Fruit fly (Drosophila melanogaster) whole organism, embryonic: Measurements from ENCODE around the gene stac.
A peak's percentile ranks its signal among the peaks of the same experiment; 100 is the strongest.

Experiments used
- Adf1 ChIP-seq: fragments of 200-800 bp; sonication (Bioruptor generic); IDR thresholded peaks from 2 replicates; pipeline ENCODE4 v1.3.6; 2022; ENCODE audit warnings: missing biosample characterization, missing genetic modification characterization
- Antp ChIP-seq: fragments of 200-800 bp; sonication (Bioruptor generic); optimal IDR thresholded peaks from 3 replicates; lab custom pipeline; 2016; ENCODE audit warnings: missing biosample characterization, missing genetic modification characterization
- CG13424 ChIP-seq: fragments of 200-800 bp; sonication (Bioruptor generic); optimal IDR thresholded peaks from 2 replicates; lab custom pipeline; 2019; ENCODE audit warnings: missing biosample characterization, mild to moderate bottlenecking, missing genetic modification characterization, moderate library complexity
- CG14050 ChIP-seq: fragments of 200-800 bp; sonication (Bioruptor generic); IDR thresholded peaks from 3 replicates; pipeline ENCODE4 v1.3.6; 2022; ENCODE audit warnings: missing biosample characterization, missing genetic modification characterization
- CG15696 ChIP-seq: fragments of 200-800 bp; sonication (Bioruptor generic); optimal IDR thresholded peaks from 2 replicates; lab custom pipeline; 2019; ENCODE audit warnings: missing biosample characterization, mild to moderate bottlenecking, missing genetic modification characterization, moderate library complexity
- CG16779 ChIP-seq: fragments of 200-800 bp; sonication (Bioruptor generic); IDR thresholded peaks from 2 replicates; pipeline ENCODE4 v1.3.6; 2022; ENCODE audit warnings: missing biosample characterization, missing genetic modification characterization
- CG18476 ChIP-seq: fragments of 200-800 bp; sonication (Bioruptor generic); optimal IDR thresholded peaks from 2 replicates; lab custom pipeline; 2016; ENCODE audit warnings: missing biosample characterization, mild to moderate bottlenecking, missing genetic modification characterization
- CG2116 ChIP-seq: fragments of 200-800 bp; sonication (Bioruptor generic); optimal IDR thresholded peaks from 3 replicates; lab custom pipeline; 2018; ENCODE audit warnings: missing biosample characterization, mild to moderate bottlenecking, missing genetic modification characterization
- CG30020 ChIP-seq: fragments of 200-800 bp; optimal IDR thresholded peaks from 2 replicates; lab custom pipeline; 2019; ENCODE audit warnings: missing biosample characterization, mild to moderate bottlenecking, missing genetic modification characterization, moderate library complexity
- CG31224 ChIP-seq: fragments of 200-800 bp; sonication (Bioruptor generic); IDR thresholded peaks from 2 replicates; pipeline ENCODE4 v1.3.6; 2022; ENCODE audit warnings: missing biosample characterization, missing genetic modification characterization
- CG32532 ChIP-seq: fragments of 200-800 bp; sonication (Bioruptor generic); IDR thresholded peaks from 2 replicates; pipeline ENCODE4 v1.3.6; 2022; ENCODE audit warnings: missing biosample characterization, missing genetic modification characterization
- CG32772 ChIP-seq: fragments of 200-800 bp; sonication (Bioruptor generic); IDR thresholded peaks from 2 replicates; pipeline ENCODE4 v1.3.6; 2022; ENCODE audit warnings: missing biosample characterization, missing genetic modification characterization
- CG34422 ChIP-seq: fragments of 200-800 bp; sonication (Bioruptor generic); IDR thresholded peaks from 3 replicates; pipeline ENCODE4 v1.3.6; 2022; ENCODE audit warnings: missing biosample characterization, missing genetic modification characterization
- CG4360 ChIP-seq: fragments of 200-800 bp; sonication (Bioruptor generic); IDR thresholded peaks from 2 replicates; pipeline ENCODE4 v1.3.6; 2022; ENCODE audit warnings: missing biosample characterization, missing genetic modification characterization
- CG4617 ChIP-seq: fragments of 200-800 bp; sonication (Bioruptor generic); optimal IDR thresholded peaks from 3 replicates; lab custom pipeline; 2016; ENCODE audit warnings: missing biosample characterization, missing genetic modification characterization, borderline replicate concordance
- CG4854 ChIP-seq: fragments of 200-800 bp; sonication (Bioruptor generic); optimal IDR thresholded peaks from 2 replicates; lab custom pipeline; 2016; ENCODE audit warnings: missing biosample characterization, missing genetic modification characterization, inconsistent platforms
- CG6254 ChIP-seq: fragments of 200-800 bp; sonication (Bioruptor generic); optimal IDR thresholded peaks from 3 replicates; lab custom pipeline; 2017; ENCODE audit warnings: mild to moderate bottlenecking, missing biosample characterization, missing genetic modification reagents, missing genetic modification characterization
- CG6689 ChIP-seq: fragments of 200-800 bp; sonication (Bioruptor generic); IDR thresholded peaks from 2 replicates; pipeline ENCODE4 v1.3.6; 2022; ENCODE audit warnings: missing biosample characterization, missing genetic modification characterization
- CG7786 ChIP-seq: fragments of 200-800 bp; sonication (Bioruptor generic); optimal IDR thresholded peaks from 2 replicates; lab custom pipeline; 2016; ENCODE audit warnings: missing biosample characterization, missing genetic modification characterization
- CG9609 ChIP-seq: fragments of 200-800 bp; sonication (Bioruptor generic); optimal IDR thresholded peaks from 3 replicates; lab custom pipeline; 2016; ENCODE audit warnings: missing biosample characterization, missing genetic modification characterization
- CG9817 ChIP-seq: fragments of 200-800 bp; sonication (Bioruptor generic); optimal IDR thresholded peaks from 2 replicates; lab custom pipeline; 2018; ENCODE audit warnings: missing biosample characterization, mild to moderate bottlenecking, missing genetic modification characterization, moderate library complexity
- CG9932 ChIP-seq: fragments of 200-800 bp; sonication (Bioruptor generic); IDR thresholded peaks from 2 replicates; pipeline ENCODE4 v1.3.6; 2022; ENCODE audit warnings: missing biosample characterization, missing genetic modification characterization
- CHES-1-like ChIP-seq: fragments of 200-800 bp; sonication (Bioruptor generic); optimal IDR thresholded peaks from 2 replicates; lab custom pipeline; 2016; ENCODE audit warnings: missing biosample characterization, missing genetic modification characterization
- D19A ChIP-seq: fragments of 200-800 bp; optimal IDR thresholded peaks from 3 replicates; lab custom pipeline; 2019; ENCODE audit warnings: missing biosample characterization, mild to moderate bottlenecking, missing genetic modification characterization, moderate library complexity
- D19B ChIP-seq: fragments of 200-800 bp; sonication (Bioruptor generic); optimal IDR thresholded peaks from 2 replicates; lab custom pipeline; 2017; ENCODE audit warnings: missing biosample characterization, mild to moderate bottlenecking, missing genetic modification characterization
- Dp ChIP-seq: fragments of 200-800 bp; sonication (Bioruptor generic); optimal IDR thresholded peaks from 2 replicates; lab custom pipeline; 2018; ENCODE audit warnings: missing biosample characterization, mild to moderate bottlenecking, missing genetic modification characterization, moderate library complexity
- Drgx ChIP-seq: fragments of 200-800 bp; sonication (Bioruptor generic); IDR thresholded peaks from 2 replicates; pipeline ENCODE4 v1.3.6; 2022; ENCODE audit warnings: missing biosample characterization, missing genetic modification characterization
- E2f2 ChIP-seq: fragments of 200-800 bp; sonication (Bioruptor generic); IDR thresholded peaks from 2 replicates; pipeline ENCODE4 v1.3.6; 2022; ENCODE audit warnings: missing biosample characterization, missing genetic modification characterization
- Ets97D ChIP-seq: fragments of 200-800 bp; sonication (Bioruptor generic); optimal IDR thresholded peaks from 3 replicates; lab custom pipeline; 2016; ENCODE audit warnings: missing biosample characterization, missing genetic modification characterization
- HmgZ ChIP-seq: fragments of 200-800 bp; sonication (Bioruptor generic); optimal IDR thresholded peaks from 2 replicates; lab custom pipeline; 2018; ENCODE audit warnings: missing biosample characterization, mild to moderate bottlenecking, missing genetic modification characterization
- MBD-R2 ChIP-seq: fragments of 200-800 bp; sonication (Bioruptor generic); IDR thresholded peaks from 2 replicates; pipeline ENCODE4 v1.3.6; 2022; ENCODE audit warnings: missing biosample characterization, missing genetic modification characterization
- MESR4 ChIP-seq: fragments of 200-800 bp; sonication (Bioruptor generic); optimal IDR thresholded peaks from 2 replicates; lab custom pipeline; 2018; ENCODE audit warnings: missing biosample characterization, mild to moderate bottlenecking, missing genetic modification characterization, moderate library complexity
- Xrp1 ChIP-seq: fragments of 200-800 bp; sonication (Bioruptor generic); IDR thresholded peaks from 2 replicates; pipeline ENCODE4 v1.3.6; 2022; ENCODE audit warnings: missing biosample characterization, missing genetic modification characterization
- bcd ChIP-seq: fragments of 200-800 bp; sonication (Bioruptor generic); optimal IDR thresholded peaks from 2 replicates; lab custom pipeline; 2017; ENCODE audit warnings: missing biosample characterization, mild to moderate bottlenecking, missing genetic modification characterization
- cg ChIP-seq: fragments of 200-800 bp; sonication (Bioruptor generic); optimal IDR thresholded peaks from 3 replicates; lab custom pipeline; 2019; ENCODE audit warnings: missing biosample characterization, mild to moderate bottlenecking, missing genetic modification characterization, moderate library complexity
- chinmo ChIP-seq: fragments of 200-800 bp; sonication (Bioruptor generic); IDR thresholded peaks from 4 replicates; pipeline ENCODE4 v1.3.6; 2022; ENCODE audit warnings: missing biosample characterization, missing genetic modification characterization; ENCODE audit not compliant: partially characterized antibody
- crp ChIP-seq, 2 experiments: fragments of 200-800 bp; sonication (Bioruptor generic); optimal IDR thresholded peaks; 2 replicates in 1 of 2; 3 replicates in 1 of 2; lab custom pipeline; 2017; ENCODE audit warnings: missing biosample characterization in 2 of 2, missing genetic modification characterization in 2 of 2, mild to moderate bottlenecking in 1 of 2, moderate library complexity in 1 of 2
- dpn ChIP-seq, 2 experiments: fragments of 200-800 bp; sonication (Bioruptor generic); optimal IDR thresholded peaks; 3 replicates each; lab custom pipeline; 2016; ENCODE audit warnings: missing biosample characterization in 2 of 2, missing genetic modification characterization in 2 of 2
- exex ChIP-seq: fragments of 200-800 bp; sonication (Bioruptor generic); optimal IDR thresholded peaks from 4 replicates; lab custom pipeline; 2018; ENCODE audit warnings: missing biosample characterization, mild to moderate bottlenecking, missing genetic modification characterization, moderate library complexity
- fd102C ChIP-seq: fragments of 200-800 bp; sonication (Bioruptor generic); optimal IDR thresholded peaks from 2 replicates; lab custom pipeline; 2018; ENCODE audit warnings: missing biosample characterization, mild to moderate bottlenecking, missing genetic modification characterization, moderate library complexity
- fu2 ChIP-seq: fragments of 200-800 bp; sonication (Bioruptor generic); optimal IDR thresholded peaks from 2 replicates; lab custom pipeline; 2016; ENCODE audit warnings: missing biosample characterization, missing genetic modification characterization
- gcm ChIP-seq: fragments of 200-800 bp; sonication (Bioruptor generic); optimal IDR thresholded peaks from 2 replicates; lab custom pipeline; 2019; ENCODE audit warnings: missing biosample characterization, mild to moderate bottlenecking, missing genetic modification characterization, moderate library complexity
- hth ChIP-seq: fragments of >200 bp; optimal IDR thresholded peaks from 2 replicates; lab custom pipeline; 2017; ENCODE audit warnings: inconsistent platforms
- jing ChIP-seq: fragments of 200-800 bp; sonication (Bioruptor generic); optimal IDR thresholded peaks from 2 replicates; lab custom pipeline; 2018; ENCODE audit warnings: missing biosample characterization, mild to moderate bottlenecking, missing genetic modification characterization
- lmd ChIP-seq: fragments of 200-800 bp; sonication (Bioruptor generic); IDR thresholded peaks from 2 replicates; pipeline ENCODE4 v1.3.6; 2022; ENCODE audit warnings: missing biosample characterization, missing genetic modification characterization
- row ChIP-seq: fragments of 200-800 bp; sonication (Bioruptor generic); IDR thresholded peaks from 3 replicates; pipeline ENCODE4 v1.3.6; 2022; ENCODE audit warnings: missing biosample characterization, missing genetic modification characterization
- schlank ChIP-seq: fragments of 200-800 bp; sonication (Bioruptor generic); optimal IDR thresholded peaks from 2 replicates; lab custom pipeline; 2018; ENCODE audit warnings: missing biosample characterization, mild to moderate bottlenecking, missing genetic modification characterization
- sisA ChIP-seq: fragments of 200-800 bp; sonication (Bioruptor generic); IDR thresholded peaks from 2 replicates; pipeline ENCODE4 v1.3.6; 2022; ENCODE audit warnings: missing biosample characterization, missing genetic modification characterization
- stc ChIP-seq: fragments of 200-800 bp; sonication (Bioruptor generic); IDR thresholded peaks from 2 replicates; pipeline ENCODE4 v1.3.6; 2022; ENCODE audit warnings: missing biosample characterization, missing genetic modification characterization
- ttk ChIP-seq: fragments of 200-800 bp; sonication (Bioruptor generic); IDR thresholded peaks from 2 replicates; pipeline ENCODE4 v2.1.2; 2022; ENCODE audit warnings: missing biosample characterization, missing genetic modification characterization
- zfh2 ChIP-seq: fragments of 200-800 bp; sonication (Bioruptor generic); optimal IDR thresholded peaks from 2 replicates; lab custom pipeline; 2016; ENCODE audit warnings: missing biosample characterization, missing genetic modification characterization

Gene stac

dm6 chr3R:25044816-25045551 is 11.1 kb upstream of the stac start, which contains the start of gene 5PtaseI (continued):
- TF ChIP-seq CG7786 (GFP tag; lab: Kevin White, UChicago) (no peak), D19A (tag; lab: Kevin White, UChicago) (no peak), CG9932 (GFP tag; lab: Robert Waterston, UW) (no peak), HmgZ (tag; lab: Kevin White, UChicago) (peak; percentile 28), Ets97D (peak; percentile 81), CG6254 (GFP tag; lab: Kevin White, UChicago) (no peak), CG4854 (GFP tag; lab: Kevin White, UChicago) (no peak), Dp (GFP tag; lab: Kevin White, UChicago) (peak; percentile 65), CG9817 (tag; lab: Kevin White, UChicago) (no peak), CG15696 (no peak), Drgx (GFP tag; lab: Robert Waterston, UW) (no peak), sisA (GFP tag; lab: Robert Waterston, UW) (no peak), Antp (GFP tag; lab: Kevin White, UChicago) (no peak), CG14050 (GFP tag; lab: Robert Waterston, UW) (no peak), exex (tag; lab: Kevin White, UChicago) (peak; percentile 50), jing (GFP tag; lab: Kevin White, UChicago) (no peak), gcm (no peak), CG2116 (GFP tag; lab: Kevin White, UChicago) (peak; percentile 48), hth (no peak), CG31224 (GFP tag; lab: Robert Waterston, UW) (no peak), CG4617 (GFP tag; lab: Kevin White, UChicago) (peak; percentile 75), Adf1 (GFP tag; lab: Robert Waterston, UW) (no peak), ttk (GFP tag; lab: Robert Waterston, UW) (no peak), bcd (GFP tag; lab: Kevin White, UChicago) (no peak), zfh2 (GFP tag; lab: Kevin White, UChicago) (no peak), CG9609 (GFP tag; lab: Kevin White, UChicago) (no peak), CG16779 (no peak), D19B (GFP tag; lab: Kevin White, UChicago) (no peak), Xrp1 (GFP tag; lab: Robert Waterston, UW) (no peak), cg (GFP tag; lab: Kevin White, UChicago) (peak; percentile 57), CG32532 (GFP tag; lab: Robert Waterston, UW) (no peak), fu2 (GFP tag; lab: Kevin White, UChicago) (no peak), CG32772 (no peak), dpn (GFP tag; optimal IDR thresholded peaks at IDR 0.05; lab: Kevin White, UChicago) (no peak), fd102C (GFP tag; lab: Kevin White, UChicago) (no peak), crp (GFP tag; optimal IDR thresholded peaks at IDR 0.05; lab: Kevin White, UChicago) (no peak), schlank (tag; lab: Kevin White, UChicago) (no peak), CG6689 (GFP tag; lab: Robert Waterston, UW) (no peak), CG13424 (tag; lab: Kevin White, UChicago) (no peak), MBD-R2 (GFP tag; lab: Robert Waterston, UW) (peak; percentile 63), lmd (GFP tag; lab: Robert Waterston, UW) (no peak), row (no peak), chinmo (GFP tag; lab: Robert Waterston, UW) (0 out of 4 replicates have a peak, but pooled peaks have one; percentile 66), CG30020 (tag; lab: Kevin White, UChicago) (peak; percentile 23), CG34422 (GFP tag; lab: Robert Waterston, UW) (0 out of 3 replicates have a peak, but pooled peaks have one; percentile 39), E2f2 (GFP tag; lab: Robert Waterston, UW) (peak; percentile 73), MESR4 (GFP tag; lab: Kevin White, UChicago) (peak; percentile 72), stc (GFP tag; lab: Robert Waterston, UW) (no peak), CG18476 (GFP tag; lab: Kevin White, UChicago) (no peak), CG4360 (0 out of 2 replicates have a peak, but pooled peaks have one; percentile 19), CHES-1-like (GFP tag; lab: Kevin White, UChicago) (peak; percentile 4)
